Fruit fly (Drosophila melanogaster): ENCODE measurements around the gene CG33303.

Gene CG33303

dm6 chr2L:10387869-10388726 is 12.5 kb upstream of the CG33303 start, which contains the start of gene da (continued):
- TF ChIP-seq CG11723 (GFP tag; optimal IDR thresholded peaks at IDR 0.05) (peak; percentile 77), dmrt11E (tag; optimal IDR thresholded peaks at IDR 0.05) (peak; percentile 65), tgo (GFP tag; IDR thresholded peaks at IDR 0.05) (peak; percentile 57; the same call in 1 of the 3 replicates), crol (GFP tag; IDR thresholded peaks at IDR 0.05) (no peak), Sox102F (GFP tag; optimal IDR thresholded peaks at IDR 0.05) (no peak), CG5953 (GFP tag; IDR thresholded peaks at IDR 0.05) (no peak), CG17385 (GFP tag; optimal IDR thresholded peaks at IDR 0.05) (peak; percentile 26), al (GFP tag; IDR thresholded peaks at IDR 0.05) (peak; percentile 45), CG8478 (optimal IDR thresholded peaks at IDR 0.05) (no peak), CG9876 (GFP tag; optimal IDR thresholded peaks at IDR 0.05) (peak; percentile 19), CG34224 (GFP tag; IDR thresholded peaks at IDR 0.05; ENCODE audit: partially characterized antibody) (peak; percentile 68), Dref (GFP tag; IDR thresholded peaks at IDR 0.05) (peak; percentile 92), NfI (GFP tag; optimal IDR thresholded peaks at IDR 0.05) (peak; percentile 75), br (optimal IDR thresholded peaks at IDR 0.05) (no peak), Optix (GFP tag; IDR thresholded peaks at IDR 0.05) (no peak), sug (tag; optimal IDR thresholded peaks at IDR 0.05) (peak; percentile 75), D19B (GFP tag; optimal IDR thresholded peaks at IDR 0.05) (peak; percentile 64), Atf-2 (GFP tag; optimal IDR thresholded peaks at IDR 0.05) (no peak), CG6254 (GFP tag; optimal IDR thresholded peaks at IDR 0.05) (no peak), ato (GFP tag; IDR thresholded peaks at IDR 0.05; ENCODE audit: partially characterized antibody) (peak; percentile 17; the same call in 1 of the 2 replicates), twi (tag; optimal IDR thresholded peaks at IDR 0.05) (peak; percentile 43), CG34376 (GFP tag; optimal IDR thresholded peaks at IDR 0.05) (peak; percentile 16), Xbp1 (GFP tag; optimal IDR thresholded peaks at IDR 0.05) (peak; percentile 73), CG5245 (GFP tag; optimal IDR thresholded peaks at IDR 0.05) (peak; percentile 9), fd64A (GFP tag; optimal IDR thresholded peaks at IDR 0.05) (no peak), gem (tag; optimal IDR thresholded peaks at IDR 0.05) (peak; percentile 76), hb (GFP tag; IDR thresholded peaks at IDR 0.05; ENCODE audit: partially characterized antibody) (no peak), tup (GFP tag; optimal IDR thresholded peaks at IDR 0.05) (no peak), gro (GFP tag; optimal IDR thresholded peaks at IDR 0.05) (peak; percentile 61), CG11695 (GFP tag; IDR thresholded peaks at IDR 0.05) (0 out of 3 replicates have a peak, but pooled peaks have one; percentile 38), cwo (GFP tag; optimal IDR thresholded peaks at IDR 0.05) (no peak), inv (GFP tag; IDR thresholded peaks at IDR 0.05; ENCODE audit: partially characterized antibody) (peak; percentile 33; the same call in 1 of the 2 replicates), CG11085 (GFP tag; IDR thresholded peaks at IDR 0.05) (no peak), Bteb2 (GFP tag; optimal IDR thresholded peaks at IDR 0.05) (peak; percentile 67), Ravus (GFP tag; IDR thresholded peaks at IDR 0.05) (no peak), otp (GFP tag; IDR thresholded peaks at IDR 0.05) (no peak; the same call in 2 of the 3 replicates), mam (GFP tag; optimal IDR thresholded peaks at IDR 0.05) (peak; percentile 70), pita (GFP tag; optimal IDR thresholded peaks at IDR 0.05) (no peak), BtbVII (GFP tag; optimal IDR thresholded peaks at IDR 0.05) (peak; percentile 19), CG17186 (GFP tag; optimal IDR thresholded peaks at IDR 0.05) (peak; percentile 79), Nf-YC (tag; optimal IDR thresholded peaks at IDR 0.05) (peak; percentile 52), HmgZ (tag; optimal IDR thresholded peaks at IDR 0.05) (peak; percentile 41), CG2116 (GFP tag; optimal IDR thresholded peaks at IDR 0.05) (peak; percentile 99), CG10979 (tag; optimal IDR thresholded peaks at IDR 0.05) (peak; percentile 35), grn (GFP tag; optimal IDR thresholded peaks at IDR 0.05) (peak; percentile 34), CG6272 (GFP tag; IDR thresholded peaks at IDR 0.05) (peak; percentile 50; the same call in 1 of the 2 replicates), CG12744 (GFP tag; optimal IDR thresholded peaks at IDR 0.05) (peak; percentile 3), H15 (GFP tag; IDR thresholded peaks at IDR 0.05) (0 out of 3 replicates have a peak, but pooled peaks have one; percentile 13), Drgx (GFP tag; IDR thresholded peaks at IDR 0.05) (peak; percentile 37; the same call in 1 of the 2 replicates)

Measured in whole organism, embryonic.